Worm (Caenorhabditis elegans) whole organism, mixed stage, embryonic: ENCODE data around the gene F09C6.15.

Experiments
- blmp-1 ChIP-seq: fragments of 150-350 bp; optimal IDR thresholded peaks from 2 replicates; lab custom pipeline; 2014; ENCODE audit warnings: missing biosample characterization, missing genetic modification characterization
- elt-3 ChIP-seq: fragments of 150-350 bp; optimal IDR thresholded peaks from 2 replicates; lab custom pipeline; 2014; ENCODE audit warnings: missing biosample characterization, missing genetic modification characterization
- ham-2 ChIP-seq: fragments of 200-800 bp; sonication (Bioruptor generic); optimal IDR thresholded peaks from 2 replicates; lab custom pipeline; 2018; ENCODE audit warnings: mild to moderate bottlenecking, missing genetic modification characterization, missing compliant biosample characterization
- nhr-12 ChIP-seq: fragments of 150-350 bp; optimal IDR thresholded peaks from 2 replicates; lab custom pipeline; 2014; ENCODE audit warnings: missing biosample characterization, missing genetic modification characterization
- nhr-28 ChIP-seq: fragments of 150-350 bp; optimal IDR thresholded peaks from 2 replicates; lab custom pipeline; 2014; ENCODE audit warnings: missing biosample characterization, missing genetic modification characterization
- pha-4 ChIP-seq: fragments of 150-350 bp; optimal IDR thresholded peaks from 2 replicates; lab custom pipeline; 2018; ENCODE audit warnings: missing biosample characterization, missing genetic modification reagents, missing genetic modification characterization
- ztf-11 ChIP-seq: fragments of 150-350 bp; optimal IDR thresholded peaks from 2 replicates; lab custom pipeline; 2014; ENCODE audit warnings: missing biosample characterization, missing genetic modification characterization

ce11 chrV:16861719-16862118 is 31.8 kb upstream of the F09C6.15 start, which contains the start of the genes clec-32 and clec-24:
- no peak for TF ChIP-seq nhr-28 (tag; lab: Kevin White, UChicago)
- TF ChIP-seq nhr-12 (tag; lab: Kevin White, UChicago): no peak
- TF ChIP-seq ham-2: no peak
- TF ChIP-seq elt-3 (tag; lab: Kevin White, UChicago): no peak
- no peak for TF ChIP-seq blmp-1
- TF ChIP-seq pha-4: no peak
- no peak for TF ChIP-seq ztf-11
